Fruit fly (Drosophila melanogaster): ENCODE measurements around the gene lt.

DNA sequence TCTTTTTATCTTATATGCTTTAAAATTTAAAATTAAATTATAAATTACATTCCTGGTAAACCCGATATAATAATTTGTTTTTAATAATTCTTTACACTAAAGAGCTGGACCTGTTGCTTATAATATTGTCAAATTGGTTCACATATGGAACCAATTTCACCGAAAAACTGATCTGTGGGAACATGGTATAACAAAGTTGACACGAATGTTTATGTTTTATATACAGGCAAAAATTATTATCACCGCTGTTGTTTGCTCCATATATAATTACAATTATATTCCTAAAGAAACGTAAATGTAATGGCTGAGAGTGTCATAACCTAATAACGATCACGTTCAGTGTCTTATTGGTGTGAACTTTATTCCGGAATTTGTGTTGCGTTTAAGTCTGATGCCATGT lies 57.0 kb downstream of the lt start, which contains the start of gene cta:
- TF ChIP-seq EcR (GFP tag; optimal IDR thresholded peaks at IDR 0.05) (no peak), usp (GFP tag; optimal IDR thresholded peaks at IDR 0.05) (no peak), pan (optimal IDR thresholded peaks at IDR 0.05) (no peak), psq (optimal IDR thresholded peaks at IDR 0.05) (no peak), CG8478 (optimal IDR thresholded peaks at IDR 0.05) (no peak)
